Worm (Caenorhabditis elegans) whole organism, L1 larva: Measurements from ENCODE around the gene scrm-5.
"Not testable (repeated sequence)": the region's sequence is repeated elsewhere in the genome, so short reads cannot be mapped to it uniquely, and the experiment has no call there.

ENCODE experiments used
- C04F5.9 ChIP-seq: sonication (generic microtip); optimal IDR thresholded peaks from 2 replicates; lab custom pipeline; 2016; ENCODE audit warnings: missing genetic modification characterization, missing compliant biosample characterization
- C16A3.4 ChIP-seq: fragments of 150-350 bp; optimal IDR thresholded peaks from 2 replicates; lab custom pipeline; 2014; ENCODE audit warnings: missing biosample characterization, missing genetic modification characterization
- C34B4.2 ChIP-seq: sonication (generic microtip); optimal IDR thresholded peaks from 2 replicates; lab custom pipeline; 2017; ENCODE audit warnings: mild to moderate bottlenecking, missing genetic modification characterization, missing compliant biosample characterization
- Y116A8C.19 ChIP-seq: sonication (generic microtip); optimal IDR thresholded peaks from 2 replicates; lab custom pipeline; 2016; ENCODE audit warnings: missing compliant biosample characterization, missing genetic modification characterization, borderline replicate concordance
- aha-1 ChIP-seq: fragments of 150-350 bp; optimal IDR thresholded peaks from 2 replicates; lab custom pipeline; 2014; ENCODE audit warnings: missing biosample characterization, missing genetic modification characterization
- aly-2 ChIP-seq: fragments of 150-350 bp; optimal IDR thresholded peaks from 2 replicates; lab custom pipeline; 2014; ENCODE audit warnings: missing biosample characterization, missing genetic modification characterization
- ama-1 ChIP-seq: fragments of 150-350 bp; optimal IDR thresholded peaks from 2 replicates; lab custom pipeline; 2014
- blmp-1 ChIP-seq: fragments of 150-350 bp; optimal IDR thresholded peaks from 2 replicates; lab custom pipeline; 2014; ENCODE audit warnings: missing biosample characterization, missing genetic modification characterization
- ceh-63 ChIP-seq: fragments of 200-800 bp; sonication (Bioruptor generic); optimal IDR thresholded peaks from 2 replicates; lab custom pipeline; 2018; ENCODE audit warnings: mild to moderate bottlenecking, missing genetic modification characterization, missing compliant biosample characterization
- ceh-8 ChIP-seq: fragments of 200-800 bp; sonication (Bioruptor generic); optimal IDR thresholded peaks from 2 replicates; lab custom pipeline; 2018; ENCODE audit warnings: mild to moderate bottlenecking, missing genetic modification characterization, moderate library complexity, missing compliant biosample characterization
- ceh-88 ChIP-seq: fragments of 200-800 bp; sonication (Bioruptor generic); IDR thresholded peaks from 2 replicates; pipeline ENCODE4 v1.3.6; 2022; ENCODE audit warnings: missing genetic modification characterization, missing compliant biosample characterization
- ces-1 ChIP-seq: fragments of 150-350 bp; optimal IDR thresholded peaks from 2 replicates; lab custom pipeline; 2014; ENCODE audit warnings: missing biosample characterization, missing genetic modification reagents, missing genetic modification characterization
- efl-1 ChIP-seq, 4 experiments: fragments of 150-350 bp; optimal IDR thresholded peaks in 3 of 4; peaks in 1 of 4; 1 replicate in 1 of 4; 2 replicates in 3 of 4; lab custom pipeline; 2014; ENCODE audit warnings: missing biosample characterization in 2 of 4, missing genetic modification characterization in 2 of 4, missing genetic modification reagents in 2 of 4
- elt-2 ChIP-seq: sonication (generic microtip); optimal IDR thresholded peaks from 2 replicates; lab custom pipeline; 2016; ENCODE audit warnings: missing genetic modification characterization, mild to moderate bottlenecking, inconsistent platforms, missing compliant biosample characterization, missing genetic modification reagents
- irx-1 ChIP-seq: sonication (generic microtip); optimal IDR thresholded peaks from 2 replicates; lab custom pipeline; 2016; ENCODE audit warnings: missing genetic modification characterization, missing compliant biosample characterization
- lin-13 ChIP-seq: fragments of 150-350 bp; optimal IDR thresholded peaks from 2 replicates; lab custom pipeline; 2014; ENCODE audit warnings: missing biosample characterization, missing genetic modification reagents, missing genetic modification characterization
- lin-14 ChIP-seq: fragments of 200-800 bp; sonication (Bioruptor generic); optimal IDR thresholded peaks from 2 replicates; lab custom pipeline; 2018; ENCODE audit warnings: mild to moderate bottlenecking, missing genetic modification characterization, moderate library complexity, missing compliant biosample characterization
- lin-15B ChIP-seq: fragments of 150-350 bp; sonication (generic microtip); optimal IDR thresholded peaks from 3 replicates; lab custom pipeline; 2014; ENCODE audit warnings: missing biosample characterization, missing genetic modification characterization
- lin-35 ChIP-seq, 2 experiments: fragments of 150-350 bp; optimal IDR thresholded peaks; 2 replicates each; lab custom pipeline; 2014; ENCODE audit warnings: missing biosample characterization in 2 of 2, missing genetic modification characterization in 2 of 2, missing genetic modification reagents in 2 of 2
- lin-39 ChIP-seq: fragments of 150-350 bp; optimal IDR thresholded peaks from 2 replicates; lab custom pipeline; 2014; ENCODE audit warnings: missing biosample characterization, missing genetic modification reagents, missing genetic modification characterization
- lsy-2 ChIP-seq, 2 experiments: fragments of 150-350 bp; optimal IDR thresholded peaks; 2 replicates each; lab custom pipeline; 2014; ENCODE audit warnings: missing biosample characterization in 2 of 2, missing genetic modification characterization in 2 of 2
- nhr-11 ChIP-seq: fragments of 150-350 bp; optimal IDR thresholded peaks from 2 replicates; lab custom pipeline; 2014; ENCODE audit warnings: missing biosample characterization, missing genetic modification characterization
- nhr-20 ChIP-seq: sonication (generic microtip); optimal IDR thresholded peaks from 2 replicates; lab custom pipeline; 2016; ENCODE audit warnings: mild to moderate bottlenecking, missing genetic modification characterization, missing compliant biosample characterization
- nhr-28 ChIP-seq: fragments of 150-350 bp; optimal IDR thresholded peaks from 2 replicates; lab custom pipeline; 2014; ENCODE audit warnings: missing biosample characterization, missing genetic modification characterization
- nhr-71 ChIP-seq: sonication (generic microtip); optimal IDR thresholded peaks from 2 replicates; lab custom pipeline; 2016; ENCODE audit warnings: mild to moderate bottlenecking, missing genetic modification characterization, moderate library complexity, missing compliant biosample characterization
- nhr-76 ChIP-seq: sonication (generic microtip); optimal IDR thresholded peaks from 2 replicates; lab custom pipeline; 2017; ENCODE audit warnings: missing biosample characterization, missing genetic modification characterization
- nhr-85 ChIP-seq: sonication (generic microtip); peaks from one replicate; lab custom pipeline; 2016; ENCODE audit warnings: missing genetic modification characterization, inconsistent platforms, missing compliant biosample characterization
- nhr-90 ChIP-seq: sonication (generic microtip); optimal IDR thresholded peaks from 2 replicates; lab custom pipeline; 2016; ENCODE audit warnings: mild to moderate bottlenecking, missing genetic modification characterization, missing compliant biosample characterization; ENCODE audit not compliant: poor library complexity
- pag-3 ChIP-seq: sonication (generic microtip); optimal IDR thresholded peaks from 2 replicates; lab custom pipeline; 2017; ENCODE audit warnings: missing genetic modification characterization, mild to moderate bottlenecking, missing compliant biosample characterization, antibody characterized with exemption, borderline replicate concordance; ENCODE audit not compliant: insufficient read depth
- rnt-1 ChIP-seq: sonication (generic microtip); optimal IDR thresholded peaks from 2 replicates; lab custom pipeline; 2016; ENCODE audit warnings: mild to moderate bottlenecking, missing genetic modification characterization, moderate library complexity, missing compliant biosample characterization
- skn-1 ChIP-seq: fragments of 150-350 bp; optimal IDR thresholded peaks from 2 replicates; lab custom pipeline; 2014; ENCODE audit warnings: missing biosample characterization, missing genetic modification characterization
- snpc-4 ChIP-seq: fragments of 150-350 bp; optimal IDR thresholded peaks from 2 replicates; lab custom pipeline; 2014; ENCODE audit warnings: missing biosample characterization, missing genetic modification characterization
- sptf-1 ChIP-seq: fragments of 150-350 bp; optimal IDR thresholded peaks from 2 replicates; lab custom pipeline; 2014; ENCODE audit warnings: missing biosample characterization, missing genetic modification characterization
- unc-98 ChIP-seq: fragments of 200-800 bp; sonication (Bioruptor generic); IDR thresholded peaks from 2 replicates; pipeline ENCODE4 v1.3.6; 2022; ENCODE audit warnings: missing genetic modification characterization, missing compliant biosample characterization
- zag-1 ChIP-seq: fragments of 150-350 bp; optimal IDR thresholded peaks from 2 replicates; lab custom pipeline; 2014; ENCODE audit warnings: missing biosample characterization, missing genetic modification characterization
- ztf-4 ChIP-seq: fragments of 150-350 bp; optimal IDR thresholded peaks from 2 replicates; lab custom pipeline; 2014; ENCODE audit warnings: missing biosample characterization, missing genetic modification characterization

The scrm-5 gene

DNA sequence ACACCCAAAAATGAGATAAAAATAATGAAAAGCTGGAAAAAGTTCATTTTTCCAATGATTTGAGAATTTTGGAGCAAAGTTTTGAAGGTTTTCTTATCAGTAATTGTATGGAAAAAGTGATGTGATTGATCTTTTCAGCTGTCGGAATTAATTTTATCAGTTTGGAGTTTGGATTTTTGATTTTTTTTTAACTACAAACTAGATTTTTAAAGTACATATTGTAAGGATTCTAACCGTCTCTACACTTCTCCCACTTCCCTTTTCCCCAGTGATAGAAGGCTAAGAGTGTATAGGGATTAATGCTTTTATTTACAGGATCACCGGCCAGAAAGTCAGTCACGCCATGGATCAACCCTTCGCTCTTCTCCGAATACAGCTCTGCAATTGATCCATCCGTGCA is 36.6 kb upstream of the scrm-5 start, which contains the start of gene F49F1.7:
TSS of gene F49F1.7 (minus strand) at position 101 of the 400 bp plus-strand sequence.
- not testable (repeated sequence) for TF ChIP-seq zag-1 (tag; lab: Kevin White, UChicago); lin-15B; snpc-4 (tag; lab: Kevin White, UChicago)
- TF ChIP-seq, all 84 proteins: peak for 0; not testable (repeated sequence) for 84

- TF ChIP-seq nhr-11 (no peak), blmp-1 (tag; lab: Kevin White, UChicago) (no peak), unc-98 (GFP tag; lab: Robert Waterston, UW) (no peak)
Observed at ce11 chrIV:4135744-4136143, 26.5 kb upstream of the scrm-5 start, which contains the start of gene F49F1.17. Gene F49F1.17, minus strand, starts transcription at chrIV:4135844.

DNA sequence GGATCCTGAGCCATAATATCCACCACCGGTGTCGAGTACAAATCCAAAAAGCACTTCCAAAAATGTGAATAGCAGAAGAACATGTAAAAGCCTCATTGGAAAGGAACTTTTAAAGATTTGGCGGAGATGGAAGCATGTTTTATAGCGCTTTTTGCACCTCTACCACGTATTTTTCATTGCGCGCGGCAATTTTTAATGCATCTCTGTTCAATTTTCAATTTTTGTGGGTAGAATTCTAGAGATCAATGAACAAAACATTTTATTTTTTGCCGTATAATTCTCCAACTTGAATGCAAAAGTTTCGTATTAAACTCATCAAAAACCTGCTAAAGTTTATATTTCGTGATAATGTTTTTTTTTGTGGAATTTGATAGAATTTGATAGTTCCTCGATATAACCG is 24.7 kb upstream of the scrm-5 start, which contains the start of gene F49F1.9:
TSS of gene F49F1.9 (minus strand) at position 101 of the 400 bp plus-strand sequence.
- no peak for TF ChIP-seq aha-1
- no peak for TF ChIP-seq C16A3.4
- no peak for TF ChIP-seq nhr-76 (tag; lab: Kevin White, UChicago)
- no peak for TF ChIP-seq lin-13
- TF ChIP-seq sptf-1 = no peak
- TF ChIP-seq ceh-63 = no peak

DNA sequence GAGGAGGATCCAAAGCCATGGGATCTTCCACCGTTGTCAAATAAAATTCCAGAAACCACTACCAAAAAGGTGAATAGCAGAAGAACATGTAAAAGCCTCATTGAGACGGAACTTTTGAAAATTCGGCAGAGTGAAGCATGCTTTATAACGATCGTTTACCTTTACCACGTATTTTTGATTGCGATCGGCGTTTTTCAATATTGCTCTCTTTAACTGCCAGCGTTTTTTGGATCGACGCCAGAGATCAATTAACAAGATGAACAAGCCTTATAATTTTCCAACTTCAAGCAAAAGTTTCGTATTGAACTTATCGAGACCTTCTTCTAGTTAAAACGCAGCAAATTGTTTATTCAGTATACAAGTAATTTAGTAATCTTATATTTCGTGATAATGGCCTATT is 23.2 kb upstream of the scrm-5 start, which contains the start of gene F49F1.10:
TSS of gene F49F1.10 (minus strand) at position 101 of the 400 bp plus-strand sequence.
- no peak for TF ChIP-seq unc-98 (GFP tag; lab: Robert Waterston, UW)
- no peak for TF ChIP-seq pag-3
- TF ChIP-seq C34B4.2 (tag; lab: Kevin White, UChicago) = no peak
- TF ChIP-seq nhr-85 (tag; lab: Kevin White, UChicago) = no peak
- TF ChIP-seq ceh-88 (GFP tag; lab: Robert Waterston, UW) = no peak
- TF ChIP-seq efl-1 (optimal IDR thresholded peaks at IDR 0.05; lab: Kevin White, UChicago) = no peak
- TF ChIP-seq efl-1 (GFP tag; optimal IDR thresholded peaks at IDR 0.05 in 1 of 2; lab: Kevin White, UChicago) = no peak
- no peak for TF ChIP-seq lsy-2 (tag; optimal IDR thresholded peaks at IDR 0.05; lab: Kevin White, UChicago)
- TF ChIP-seq nhr-20 = no peak
- TF ChIP-seq nhr-28 (tag; lab: Kevin White, UChicago) = no peak

DNA sequence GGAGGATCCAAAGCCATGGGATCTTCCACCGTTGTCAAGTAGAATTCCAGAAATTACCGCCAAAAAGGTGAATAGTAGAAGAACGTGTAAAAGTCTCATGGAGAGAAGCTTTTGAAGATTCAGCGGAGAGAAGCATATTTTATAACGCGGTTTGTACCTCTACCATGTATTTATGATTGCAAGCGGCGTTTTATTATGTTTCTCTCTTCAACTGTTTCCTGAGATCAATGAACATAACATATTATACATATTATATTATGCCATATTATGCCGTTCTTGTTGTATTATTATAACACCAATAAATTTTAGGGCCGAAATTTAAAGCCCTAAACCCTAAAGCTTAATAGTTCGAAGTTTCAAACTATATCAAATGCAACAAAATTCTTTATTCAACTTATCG is 22.0 kb upstream of the scrm-5 start, which contains the start of gene F49F1.18:
TSS of gene F49F1.18 (minus strand) at position 101 of the 400 bp plus-strand sequence.
- TF ChIP-seq lin-13 = no peak
- no peak for TF ChIP-seq lin-39 (tag; lab: Kevin White, UChicago)
- no peak for TF ChIP-seq elt-2 (tag; lab: Kevin White, UChicago)
- no peak for TF ChIP-seq ceh-88 (GFP tag; lab: Robert Waterston, UW)
- no peak for TF ChIP-seq ceh-8
- no peak for TF ChIP-seq lin-14 (GFP tag; lab: Kevin White, UChicago)
- no peak for TF ChIP-seq aly-2 (tag; lab: Kevin White, UChicago)

DNA sequence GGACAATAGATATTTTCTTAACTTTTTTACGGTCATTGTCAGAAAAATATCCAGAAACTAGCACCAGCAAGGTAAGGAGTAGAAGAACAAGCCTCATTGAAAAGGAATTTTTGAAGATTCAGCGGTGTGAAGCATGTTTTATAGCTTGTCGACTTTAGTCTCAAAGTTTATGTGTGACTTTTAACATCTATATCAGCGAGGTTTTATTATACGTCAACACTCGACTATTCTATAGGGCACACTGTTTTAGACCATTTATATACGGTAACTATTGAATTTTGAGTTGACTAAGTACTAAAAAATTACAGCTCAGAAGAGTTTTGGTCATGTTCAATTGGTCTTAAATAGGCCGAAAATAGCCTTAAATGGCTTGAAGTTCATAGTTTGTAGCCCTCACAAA is 20.9 kb upstream of the scrm-5 start, which contains the start of gene F49F1.11:
TSS of gene F49F1.11 (minus strand) at position 101 of the 400 bp plus-strand sequence.
- TF ChIP-seq nhr-71 (tag; lab: Kevin White, UChicago) (no peak), lin-35 (GFP tag; optimal IDR thresholded peaks at IDR 0.05; lab: Kevin White, UChicago) (no peak), lin-15B (no peak), C04F5.9 (tag; lab: Kevin White, UChicago) (no peak), ztf-4 (tag; lab: Kevin White, UChicago) (no peak), nhr-20 (no peak), ama-1 (no peak), skn-1 (no peak), blmp-1 (tag; lab: Kevin White, UChicago) (no peak), nhr-11 (no peak), rnt-1 (no peak), ces-1 (no peak), Y116A8C.19 (tag; lab: Kevin White, UChicago) (no peak), irx-1 (tag; lab: Kevin White, UChicago) (no peak), nhr-90 (no peak)
